Worm (Caenorhabditis elegans): ENCODE measurements around the gene unc-70.

DNA sequence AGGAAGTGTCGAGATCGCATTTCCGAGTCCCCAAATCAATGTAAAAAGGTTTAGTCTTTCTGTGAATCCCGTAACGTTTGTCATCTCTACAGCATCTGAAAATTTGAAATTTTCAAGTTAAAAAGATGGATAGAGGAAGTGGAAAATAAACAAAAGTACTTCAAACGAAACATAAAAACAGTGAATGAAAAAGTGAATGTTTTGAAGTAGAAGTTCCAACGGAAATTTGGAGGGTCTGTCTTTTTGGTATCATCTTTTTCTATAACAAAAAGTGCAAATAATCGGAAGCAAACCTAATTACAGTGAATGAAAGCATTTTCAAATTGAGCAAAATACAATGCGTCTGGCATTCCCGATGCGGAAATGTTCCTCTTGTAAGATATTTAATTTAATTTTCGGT, 34.6 kb upstream of the unc-70 start, which contains the start of gene lgc-54:
- no peak for TF ChIP-seq fkh-10 (GFP tag; optimal IDR thresholded peaks at IDR 0.05)
- TF ChIP-seq grh-1 (GFP tag; IDR thresholded peaks at IDR 0.05): no peak
- no peak for TF ChIP-seq mdl-1 (tag; optimal IDR thresholded peaks at IDR 0.05)
- no peak for TF ChIP-seq nhr-76 (tag; optimal IDR thresholded peaks at IDR 0.05)
- no peak for TF ChIP-seq lir-3 (tag; optimal IDR thresholded peaks at IDR 0.05; ENCODE audit: poor library complexity)
- TF ChIP-seq irx-1 (tag; optimal IDR thresholded peaks at IDR 0.05): no peak

Data from whole organism, L1 larva.